Worm (Caenorhabditis elegans) whole organism, L1 larva: ENCODE measurements around the gene Y45F10B.12.
"Not testable (repeated sequence)": the region's sequence is repeated elsewhere in the genome, so short reads cannot be mapped to it uniquely, and the experiment has no call there.

Experiments
- F16B12.6 ChIP-seq: fragments of 150-350 bp; optimal IDR thresholded peaks from 2 replicates; lab custom pipeline; 2014; ENCODE audit warnings: missing biosample characterization, missing genetic modification characterization
- alr-1 ChIP-seq: fragments of 200-800 bp; sonication (Bioruptor generic); optimal IDR thresholded peaks from 2 replicates; lab custom pipeline; 2018; ENCODE audit warnings: borderline replicate concordance, mild to moderate bottlenecking, missing genetic modification characterization, missing compliant biosample characterization
- ama-1 ChIP-seq: fragments of 150-350 bp; optimal IDR thresholded peaks from 2 replicates; lab custom pipeline; 2014
- ceh-8 ChIP-seq: fragments of 200-800 bp; sonication (Bioruptor generic); optimal IDR thresholded peaks from 2 replicates; lab custom pipeline; 2018; ENCODE audit warnings: mild to moderate bottlenecking, missing genetic modification characterization, moderate library complexity, missing compliant biosample characterization
- dsc-1 ChIP-seq: sonication (generic microtip); optimal IDR thresholded peaks from 2 replicates; lab custom pipeline; 2016; ENCODE audit warnings: mild to moderate bottlenecking, missing genetic modification characterization, missing compliant biosample characterization
- efl-3 ChIP-seq: fragments of 200-800 bp; sonication (Bioruptor generic); optimal IDR thresholded peaks from 2 replicates; lab custom pipeline; 2018; ENCODE audit warnings: mild to moderate bottlenecking, missing genetic modification characterization, missing compliant biosample characterization
- egl-27 ChIP-seq, 2 experiments: fragments of 150-350 bp in 1 of 2; sonication (generic microtip); optimal IDR thresholded peaks; 3 replicates each; lab custom pipeline; 2017 to 2018; ENCODE audit warnings: missing biosample characterization in 2 of 2, missing genetic modification characterization in 2 of 2, missing genetic modification reagents in 2 of 2
- elt-3 ChIP-seq, 6 experiments: fragments of 150-350 bp in 1 of 6; sonication (generic microtip); optimal IDR thresholded peaks; 2 replicates each; lab custom pipeline; 2017 to 2018; ENCODE audit warnings: missing biosample characterization in 6 of 6, missing genetic modification characterization in 6 of 6, inconsistent platforms in 1 of 6
- fkh-4 ChIP-seq: sonication (generic microtip); optimal IDR thresholded peaks from 2 replicates; lab custom pipeline; 2016; ENCODE audit warnings: missing compliant biosample characterization, missing genetic modification characterization, borderline replicate concordance
- fkh-8 ChIP-seq: sonication (generic microtip); optimal IDR thresholded peaks from 2 replicates; lab custom pipeline; 2016; ENCODE audit warnings: mild to moderate bottlenecking, missing genetic modification characterization, missing compliant biosample characterization
- fos-1 ChIP-seq: fragments of 150-350 bp; optimal IDR thresholded peaks from 2 replicates; lab custom pipeline; 2014; ENCODE audit warnings: missing biosample characterization, missing genetic modification characterization
- hlh-17 ChIP-seq: fragments of 200-800 bp; sonication (Bioruptor generic); optimal IDR thresholded peaks from 2 replicates; lab custom pipeline; 2018; ENCODE audit warnings: missing genetic modification characterization, mild to moderate bottlenecking, missing compliant biosample characterization, moderate library complexity, borderline replicate concordance
- lin-13 ChIP-seq: fragments of 150-350 bp; optimal IDR thresholded peaks from 2 replicates; lab custom pipeline; 2014; ENCODE audit warnings: missing biosample characterization, missing genetic modification reagents, missing genetic modification characterization
- lin-14 ChIP-seq: fragments of 200-800 bp; sonication (Bioruptor generic); optimal IDR thresholded peaks from 2 replicates; lab custom pipeline; 2018; ENCODE audit warnings: mild to moderate bottlenecking, missing genetic modification characterization, moderate library complexity, missing compliant biosample characterization
- lin-15B ChIP-seq: fragments of 150-350 bp; sonication (generic microtip); optimal IDR thresholded peaks from 3 replicates; lab custom pipeline; 2014; ENCODE audit warnings: missing biosample characterization, missing genetic modification characterization
- lin-39 ChIP-seq: fragments of 150-350 bp; optimal IDR thresholded peaks from 2 replicates; lab custom pipeline; 2014; ENCODE audit warnings: missing biosample characterization, missing genetic modification reagents, missing genetic modification characterization
- mab-9 ChIP-seq: fragments of 200-800 bp; sonication (Bioruptor generic); IDR thresholded peaks from 2 replicates; pipeline ENCODE4 v1.3.6; 2022; ENCODE audit warnings: missing genetic modification reagents, missing genetic modification characterization, missing compliant biosample characterization
- mef-2 ChIP-seq: fragments of 150-350 bp; optimal IDR thresholded peaks from 2 replicates; lab custom pipeline; 2014; ENCODE audit warnings: missing biosample characterization, missing genetic modification characterization
- mep-1 ChIP-seq: fragments of 150-350 bp; optimal IDR thresholded peaks from 2 replicates; lab custom pipeline; 2014; ENCODE audit warnings: missing biosample characterization, missing genetic modification characterization
- nhr-12 ChIP-seq: sonication (generic microtip); optimal IDR thresholded peaks from 2 replicates; lab custom pipeline; 2017; ENCODE audit warnings: missing biosample characterization, missing genetic modification characterization
- nhr-20 ChIP-seq: sonication (generic microtip); optimal IDR thresholded peaks from 2 replicates; lab custom pipeline; 2016; ENCODE audit warnings: mild to moderate bottlenecking, missing genetic modification characterization, missing compliant biosample characterization
- nhr-47 ChIP-seq: sonication (generic microtip); optimal IDR thresholded peaks from 2 replicates; lab custom pipeline; 2016; ENCODE audit warnings: mild to moderate bottlenecking, missing genetic modification characterization, moderate library complexity, missing compliant biosample characterization
- nhr-71 ChIP-seq: sonication (generic microtip); optimal IDR thresholded peaks from 2 replicates; lab custom pipeline; 2016; ENCODE audit warnings: mild to moderate bottlenecking, missing genetic modification characterization, moderate library complexity, missing compliant biosample characterization
- nhr-77 ChIP-seq: fragments of 150-350 bp; optimal IDR thresholded peaks from 2 replicates; lab custom pipeline; 2014; ENCODE audit warnings: missing biosample characterization, missing genetic modification characterization
- pax-3 ChIP-seq: fragments of 200-800 bp; sonication (Bioruptor generic); optimal IDR thresholded peaks from 2 replicates; lab custom pipeline; 2018; ENCODE audit warnings: mild to moderate bottlenecking, missing genetic modification characterization, moderate library complexity, missing compliant biosample characterization
- rnt-1 ChIP-seq: sonication (generic microtip); optimal IDR thresholded peaks from 2 replicates; lab custom pipeline; 2016; ENCODE audit warnings: mild to moderate bottlenecking, missing genetic modification characterization, moderate library complexity, missing compliant biosample characterization
- snpc-4 ChIP-seq: fragments of 150-350 bp; optimal IDR thresholded peaks from 2 replicates; lab custom pipeline; 2014; ENCODE audit warnings: missing biosample characterization, missing genetic modification characterization
- sptf-1 ChIP-seq: fragments of 150-350 bp; optimal IDR thresholded peaks from 2 replicates; lab custom pipeline; 2014; ENCODE audit warnings: missing biosample characterization, missing genetic modification characterization
- tbx-2 ChIP-seq: sonication (generic microtip); optimal IDR thresholded peaks from 2 replicates; lab custom pipeline; 2016; ENCODE audit warnings: missing genetic modification characterization, missing compliant biosample characterization
- tlp-1 ChIP-seq: fragments of 150-350 bp; optimal IDR thresholded peaks from 2 replicates; lab custom pipeline; 2014; ENCODE audit warnings: missing biosample characterization, missing genetic modification characterization
- unc-130 ChIP-seq: fragments of 150-350 bp; optimal IDR thresholded peaks from 2 replicates; lab custom pipeline; 2017; ENCODE audit warnings: missing biosample characterization, missing genetic modification characterization, inconsistent platforms
- unc-30 ChIP-seq: sonication (generic microtip); optimal IDR thresholded peaks from 2 replicates; lab custom pipeline; 2017; ENCODE audit warnings: missing biosample characterization, missing genetic modification characterization
- unc-62 ChIP-seq: fragments of 150-350 bp; optimal IDR thresholded peaks from 2 replicates; lab custom pipeline; 2014; ENCODE audit warnings: missing biosample characterization, missing genetic modification reagents, missing genetic modification characterization
- unc-98 ChIP-seq: fragments of 200-800 bp; sonication (Bioruptor generic); IDR thresholded peaks from 2 replicates; pipeline ENCODE4 v1.3.6; 2022; ENCODE audit warnings: missing genetic modification characterization, missing compliant biosample characterization

Y45F10B.12 gene

DNA sequence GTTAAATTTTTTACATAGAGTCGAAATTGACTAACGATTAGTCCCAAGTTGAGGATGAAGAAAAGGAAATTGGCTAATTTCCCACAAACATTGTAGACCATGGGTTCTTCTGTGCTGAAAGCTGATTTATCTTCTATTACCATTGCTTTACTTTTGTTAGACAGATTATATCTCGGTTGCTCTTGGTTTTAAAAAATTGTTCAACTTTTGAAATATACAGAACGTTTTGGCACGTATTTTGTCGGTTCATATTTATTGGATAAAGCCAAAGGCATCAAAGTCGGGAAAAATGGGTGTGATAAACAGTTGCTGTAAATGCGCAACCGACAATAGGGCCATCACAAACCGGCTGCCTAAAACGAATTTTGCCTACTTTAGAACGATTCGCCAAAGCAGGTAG, 4.4 kb downstream of the Y45F10B.12 start, which contains the start of gene tsp-5:
TSS of gene tsp-5 (minus strand) at position 101 of the 400 bp plus-strand sequence.
- TF ChIP-seq fkh-8 (no peak), ceh-8 (GFP tag; lab: Kevin White, UChicago) (no peak), pax-3 (no peak), lin-39 (no peak), nhr-20 (no peak), lin-15B (tag; lab: Kevin White, UChicago) (no peak), mef-2 (tag; lab: Kevin White, UChicago) (no peak), unc-130 (tag; lab: Kevin White, UChicago) (no peak), mab-9 (no peak), mep-1 (tag; lab: Kevin White, UChicago) (no peak), dsc-1 (no peak), efl-3 (GFP tag; lab: Kevin White, UChicago) (no peak), elt-3 (tag; optimal IDR thresholded peaks at IDR 0.05; lab: Kevin White, UChicago) (no peak), sptf-1 (tag; lab: Kevin White, UChicago) (no peak), lin-13 (GFP tag; lab: Kevin White, UChicago) (no peak), nhr-47 (tag; lab: Kevin White, UChicago) (no peak), nhr-77 (no peak)

DNA sequence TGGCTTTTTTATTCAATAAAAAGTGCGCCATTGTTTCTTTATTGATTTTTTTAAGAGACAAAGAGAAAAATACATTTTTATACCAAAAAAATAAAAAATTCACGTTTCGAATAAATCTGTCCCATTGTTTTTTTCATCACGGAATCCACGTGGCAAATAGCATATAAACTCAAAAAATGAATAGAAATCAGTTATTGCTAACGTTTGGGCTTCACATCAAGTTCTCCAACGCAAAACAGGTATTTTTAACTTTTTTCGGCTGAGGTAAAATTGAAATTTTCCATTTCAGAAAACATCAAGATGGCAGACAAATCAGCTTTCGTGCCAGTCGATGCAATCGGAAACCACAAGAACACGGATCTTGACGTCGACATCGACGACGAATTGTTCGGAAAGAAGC, 6.1 kb downstream of the Y45F10B.12 start, which contains the start of gene Y45F10B.3:
TSS of gene Y45F10B.3 (plus strand) at position 301 of the 400 bp plus-strand sequence.
- TF ChIP-seq fkh-4 (tag; lab: Kevin White, UChicago) (no peak), tlp-1 (tag; lab: Kevin White, UChicago) (no peak), unc-62 (GFP tag; lab: Kevin White, UChicago) (no peak), egl-27 (tag; optimal IDR thresholded peaks at IDR 0.05; lab: Kevin White, UChicago) (no peak)
- TF ChIP-seq, all 84 proteins: peak for 0

DNA sequence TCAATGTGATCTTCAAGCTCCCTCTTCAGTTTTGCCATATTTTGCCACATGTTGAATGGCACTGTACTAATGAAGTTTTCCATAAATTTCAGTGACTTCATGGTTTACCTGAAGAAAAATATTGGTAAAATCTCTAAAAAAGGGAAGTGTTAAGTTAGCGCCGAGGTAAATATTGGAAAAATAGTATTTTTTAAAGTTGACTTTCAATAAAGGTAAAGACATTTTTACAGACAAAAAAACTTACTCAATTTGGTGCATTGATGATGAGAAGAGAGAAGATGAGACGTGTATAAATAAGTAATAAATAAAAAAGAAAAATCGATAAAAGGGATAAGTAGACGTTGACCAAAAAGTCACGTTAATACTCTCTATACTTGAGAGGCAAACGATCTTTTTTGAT, 10.5 kb downstream of the Y45F10B.12 start, which contains the start of gene Y45F10B.9:
TSS of gene Y45F10B.9 (minus strand) at position 101 of the 400 bp plus-strand sequence.
- TF ChIP-seq F16B12.6 (tag; lab: Kevin White, UChicago); lin-39; ama-1 (lab: Kevin White, UChicago): not testable (repeated sequence)

DNA sequence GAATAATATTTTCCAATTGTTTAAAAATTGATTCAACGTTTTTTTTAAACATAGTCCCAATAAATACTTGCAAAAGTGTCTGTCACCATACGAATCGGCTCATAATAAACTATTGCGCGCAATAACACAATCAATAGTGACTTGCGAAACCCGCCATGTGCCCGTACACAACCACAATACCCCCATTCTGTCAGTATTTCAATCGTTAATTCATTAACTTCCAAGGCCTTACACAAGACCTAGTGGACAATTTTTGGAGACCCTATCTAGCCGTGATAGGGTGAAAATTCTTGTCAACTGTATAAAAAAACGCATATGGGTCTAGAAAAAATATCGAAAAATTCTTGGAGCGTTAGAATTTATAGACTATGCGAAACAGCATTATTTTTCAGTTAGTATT, 13.4 kb downstream of the Y45F10B.12 start:
- TF ChIP-seq rnt-1 (tag; lab: Kevin White, UChicago) (no peak), pax-3 (no peak), tbx-2 (tag; lab: Kevin White, UChicago) (no peak), efl-3 (GFP tag; lab: Kevin White, UChicago) (no peak), unc-30 (tag; lab: Kevin White, UChicago) (no peak), nhr-71 (tag; lab: Kevin White, UChicago) (no peak), nhr-12 (no peak), snpc-4 (peak; percentile 81)
- TF ChIP-seq, all 84 proteins: peak for 1

DNA sequence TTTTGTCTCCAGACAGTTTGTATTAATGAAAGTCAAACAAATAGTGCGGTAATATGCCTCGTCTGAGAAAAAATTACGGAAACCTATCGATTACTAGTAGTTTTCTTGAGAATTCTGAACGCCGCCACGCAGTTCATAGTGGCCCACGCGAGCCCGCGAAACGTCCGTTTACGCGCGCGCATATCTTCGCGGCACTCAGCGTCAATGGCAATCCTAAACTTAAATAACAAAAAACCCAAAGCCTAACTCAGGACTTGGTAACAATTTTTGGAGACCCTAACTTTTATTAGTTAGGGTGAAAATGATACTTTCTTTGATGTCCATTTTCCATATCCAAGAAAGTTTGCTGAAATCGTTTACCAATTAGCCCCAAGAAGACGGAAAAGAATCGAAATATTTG, 14.2 kb downstream of the Y45F10B.12 start:
- no peak for TF ChIP-seq nhr-71 (tag; lab: Kevin White, UChicago)
- TF ChIP-seq lin-14 (GFP tag; lab: Kevin White, UChicago) = no peak
- no peak for TF ChIP-seq hlh-17 (GFP tag; lab: Kevin White, UChicago)
- no peak for TF ChIP-seq unc-62 (GFP tag; lab: Kevin White, UChicago)
- TF ChIP-seq unc-98 (GFP tag; lab: Robert Waterston, UW) = no peak
- no peak for TF ChIP-seq F16B12.6 (tag; lab: Kevin White, UChicago)
- no peak for TF ChIP-seq mep-1 (tag; lab: Kevin White, UChicago)
- TF ChIP-seq fos-1 = no peak
- no peak for TF ChIP-seq alr-1
- TF ChIP-seq, all 84 proteins: peak for 0
